Fruit fly (Drosophila melanogaster) ovary, adult (tissue): Measurements from ENCODE around the gene CG11374.

ENCODE experiments used
- CG17801 ChIP-seq: fragments of 200-800 bp; optimal IDR thresholded peaks from 2 replicates; lab custom pipeline; 2019; ENCODE audit warnings: missing biosample characterization, mild to moderate bottlenecking, missing genetic modification characterization, moderate library complexity; ENCODE audit not compliant: partially characterized antibody

CG11374 gene

dm6 chr2L:73760-74388 is 2.3 kb upstream of the CG11374 start:
- TF ChIP-seq CG17801 (GFP tag; lab: Kevin White, UChicago) = no peak

DNA sequence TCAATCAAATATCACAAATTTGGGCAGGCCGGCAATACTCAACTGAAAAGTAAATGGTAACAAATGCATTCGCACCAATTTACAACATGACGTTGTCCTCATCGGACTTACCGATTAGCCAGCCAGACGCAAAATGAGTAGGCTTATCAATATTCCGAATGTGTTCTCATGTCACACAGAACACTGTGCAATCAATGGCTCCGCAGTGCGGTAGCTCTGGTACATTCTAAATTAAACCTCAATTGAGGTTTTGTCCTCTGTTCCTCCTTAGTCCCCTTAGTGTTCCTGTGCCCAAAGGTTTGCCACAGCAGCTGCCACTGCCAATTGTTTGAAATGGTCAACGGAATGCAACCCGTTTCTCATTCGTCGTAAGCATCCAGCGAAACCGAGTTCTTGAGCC is 2.7 kb downstream of the CG11374 start:
- TF ChIP-seq CG17801 (GFP tag; lab: Kevin White, UChicago) = no peak

DNA sequence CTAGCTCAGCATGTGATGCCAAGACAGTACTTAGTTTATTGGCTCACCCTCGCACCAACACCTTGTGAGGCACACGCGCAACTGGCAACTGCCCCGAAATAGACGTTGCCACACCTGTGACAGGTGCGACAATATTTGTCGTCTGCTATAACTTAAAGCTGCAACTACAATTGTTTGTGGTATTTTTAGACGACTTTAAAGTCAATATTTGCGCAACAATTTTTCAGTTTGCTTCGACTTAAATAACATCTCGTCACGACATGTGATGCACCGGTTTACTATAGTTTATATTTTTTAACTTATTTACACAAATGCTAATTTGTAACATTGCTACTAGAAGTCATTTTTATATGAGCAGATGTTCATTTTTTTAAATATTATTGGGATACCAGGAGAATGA is 5.0 kb downstream of the CG11374 start:
- no peak for TF ChIP-seq CG17801 (GFP tag; lab: Kevin White, UChicago)

- no peak for TF ChIP-seq CG17801 (GFP tag; lab: Kevin White, UChicago)
Observed at dm6 chr2L:82080-82479, 5.9 kb downstream of the CG11374 start.

dm6 chr2L:85099-85498 is 9.0 kb downstream of the CG11374 start:
- TF ChIP-seq CG17801 (GFP tag; lab: Kevin White, UChicago) = no peak

DNA sequence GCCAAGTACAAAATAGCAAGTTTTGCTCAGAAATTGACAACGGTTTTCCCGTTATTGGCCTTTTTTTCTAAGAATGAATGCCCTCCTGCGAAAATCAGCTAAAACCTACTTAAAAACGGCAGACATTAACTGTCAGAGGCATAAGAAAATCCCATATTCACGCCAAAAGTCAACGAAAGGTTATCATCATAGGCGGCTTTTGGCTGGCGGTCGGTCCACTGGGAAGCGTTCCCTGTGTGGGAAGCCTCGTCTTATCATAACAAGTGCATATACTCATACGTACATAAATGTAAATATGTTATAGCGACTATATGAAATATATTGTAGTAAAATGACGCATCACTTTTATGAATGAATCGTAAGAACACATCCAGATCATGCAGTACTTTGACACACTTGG is 9.6 kb downstream of the CG11374 start:
- TF ChIP-seq CG17801 (GFP tag; lab: Kevin White, UChicago) = no peak

DNA sequence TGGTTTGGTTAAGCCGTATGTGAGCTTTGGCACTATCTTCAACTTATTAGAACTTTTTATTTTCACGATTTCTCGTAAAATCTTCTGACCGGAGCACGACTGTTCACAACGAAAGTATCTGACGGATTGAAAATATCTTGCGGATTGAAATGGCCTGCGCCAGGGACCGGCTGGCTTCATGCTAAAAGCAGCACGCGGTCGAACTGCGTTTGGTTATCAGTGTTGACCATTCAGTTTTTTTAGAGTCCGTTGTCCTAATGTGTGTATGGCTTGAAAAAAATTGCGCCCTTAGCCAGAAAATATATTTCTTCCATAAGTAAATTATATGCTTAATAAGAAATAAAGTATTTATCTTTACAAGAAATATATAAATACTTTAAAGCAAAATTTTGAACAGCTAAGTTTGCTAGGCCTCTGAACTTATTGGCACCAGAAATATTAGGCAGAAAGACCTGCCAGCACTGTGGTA is 11.1 kb downstream of the CG11374 start, which contains the start of gene net:
Gene net (minus strand): TSS at position 133 of the 469 bp plus-strand sequence.
- TF ChIP-seq CG17801 (GFP tag; lab: Kevin White, UChicago) = peak; percentile 50

- no peak for TF ChIP-seq CG17801 (GFP tag; lab: Kevin White, UChicago)
Observed at dm6 chr2L:88528-88927, 12.4 kb downstream of the CG11374 start.

- TF ChIP-seq CG17801 (GFP tag; lab: Kevin White, UChicago) = no peak
Observed at dm6 chr2L:89158-89557, 13.0 kb downstream of the CG11374 start.

dm6 chr2L:90081-90480 is 13.9 kb downstream of the CG11374 start:
- TF ChIP-seq CG17801 (GFP tag; lab: Kevin White, UChicago) = no peak

dm6 chr2L:91333-91732 is 15.2 kb downstream of the CG11374 start:
- TF ChIP-seq CG17801 (GFP tag; lab: Kevin White, UChicago) = no peak

DNA sequence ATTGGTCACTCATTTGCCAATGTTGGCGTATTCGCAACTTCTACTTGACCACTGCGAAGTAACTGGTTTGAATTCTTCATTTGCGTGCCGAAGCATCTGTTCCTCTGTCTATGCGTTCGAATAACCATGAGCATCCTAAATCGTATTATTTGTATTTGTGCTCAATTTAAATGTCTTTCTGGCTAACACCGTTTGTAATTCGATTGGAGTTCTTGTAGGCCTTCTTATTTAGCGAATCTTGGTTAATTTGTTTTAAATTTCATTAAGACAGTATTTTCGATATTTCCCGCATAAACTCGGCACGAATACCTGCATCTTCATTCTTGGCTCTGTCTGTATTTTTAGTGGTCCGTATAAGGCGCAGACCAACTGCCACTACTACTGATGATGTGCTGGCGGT is 15.7 kb downstream of the CG11374 start:
- no peak for TF ChIP-seq CG17801 (GFP tag; lab: Kevin White, UChicago)

- no peak for TF ChIP-seq CG17801 (GFP tag; lab: Kevin White, UChicago)
Observed at dm6 chr2L:92993-93392, 16.8 kb downstream of the CG11374 start.

DNA sequence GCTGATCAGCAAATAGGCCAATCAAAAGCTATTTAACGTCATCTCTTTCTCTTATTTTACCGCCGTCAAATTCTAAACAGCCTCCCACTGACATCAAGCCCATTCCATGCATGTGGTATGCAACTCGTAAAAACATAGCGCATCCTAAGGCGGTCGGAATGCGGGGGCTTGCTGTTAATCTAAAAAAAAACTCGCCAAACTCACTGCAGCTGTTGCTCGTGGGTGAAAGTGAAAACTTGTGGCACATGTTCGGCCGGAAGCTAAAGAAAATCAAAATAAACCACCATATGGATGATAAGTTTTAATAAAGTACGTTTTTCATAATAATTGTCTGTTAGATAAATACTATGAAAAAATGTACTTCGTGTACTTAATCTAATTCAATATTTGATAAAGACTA is 17.9 kb downstream of the CG11374 start:
- no peak for TF ChIP-seq CG17801 (GFP tag; lab: Kevin White, UChicago)

DNA sequence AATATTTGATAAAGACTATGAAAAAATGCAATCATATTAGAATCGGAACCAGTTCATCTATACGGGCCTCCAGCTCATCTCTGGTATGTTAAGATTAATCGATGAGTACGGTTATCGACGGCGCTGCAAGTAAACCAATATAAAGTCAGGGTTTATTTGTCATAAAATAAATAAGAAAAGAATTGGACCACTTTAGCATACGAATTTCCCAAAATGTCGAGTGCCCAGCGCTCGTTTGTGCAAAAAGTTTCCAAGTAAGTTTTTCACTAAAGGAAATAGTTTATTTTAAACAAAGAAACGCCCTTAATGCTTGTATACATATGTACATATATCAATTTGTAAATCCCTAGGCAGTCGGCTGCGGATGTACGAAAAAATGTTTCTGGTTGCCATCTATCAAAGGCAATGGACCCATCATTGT is 18.5 kb downstream of the CG11374 start, which contains the start of gene Zir:
Gene Zir (plus strand): TSS at position 101 of the 421 bp plus-strand sequence.
- no peak for TF ChIP-seq CG17801 (GFP tag; lab: Kevin White, UChicago)

- TF ChIP-seq CG17801 (GFP tag; lab: Kevin White, UChicago) = peak; percentile 68
Observed at dm6 chr2L:102161-102761, 26.1 kb downstream of the CG11374 start, which contains the start of gene Creld. Gene Creld (plus strand): TSS chr2L:102380.
